Fruit fly (Drosophila melanogaster): ENCODE measurements around the gene Gug.

Gene Gug

dm6 chr3L:8411439-8411897 is 38.3 kb upstream of the Gug start, which contains the start of gene Exo70 (continued):
- TF ChIP-seq ewg (GFP tag; optimal IDR thresholded peaks at IDR 0.05) (no peak), al (GFP tag; IDR thresholded peaks at IDR 0.05) (no peak), Max (GFP tag; optimal IDR thresholded peaks at IDR 0.05) (peak; percentile 23), CG8359 (GFP tag; optimal IDR thresholded peaks at IDR 0.05; ENCODE audit: borderline replicate concordance) (no peak), CG15514 (GFP tag; optimal IDR thresholded peaks at IDR 0.05) (peak; percentile 43), tgo (GFP tag; IDR thresholded peaks at IDR 0.05) (no peak), lola (GFP tag; optimal IDR thresholded peaks at IDR 0.05) (no peak), row (GFP tag; IDR thresholded peaks at IDR 0.05) (peak; percentile 85), ci (GFP tag; IDR thresholded peaks at IDR 0.05) (no peak), ham (GFP tag; IDR thresholded peaks at IDR 0.05) (no peak), dmrt99B (tag; optimal IDR thresholded peaks at IDR 0.05) (no peak), nmo (GFP tag; optimal IDR thresholded peaks at IDR 0.05) (peak; percentile 65), cg (GFP tag; optimal IDR thresholded peaks at IDR 0.05) (no peak), CG10462 (GFP tag; optimal IDR thresholded peaks at IDR 0.05) (no peak), gfzf (GFP tag; optimal IDR thresholded peaks at IDR 0.05) (peak; percentile 76), hkb (optimal IDR thresholded peaks at IDR 0.05) (peak; percentile 24), hkb (GFP tag; IDR thresholded peaks at IDR 0.05) (no peak), CG9797 (GFP tag; optimal IDR thresholded peaks at IDR 0.05) (peak; percentile 63), CG7556 (GFP tag; optimal IDR thresholded peaks at IDR 0.05) (no peak), CG14014 (GFP tag; IDR thresholded peaks at IDR 0.05) (no peak), bcd (GFP tag; optimal IDR thresholded peaks at IDR 0.05) (no peak), Hsf (GFP tag; optimal IDR thresholded peaks at IDR 0.05) (peak; percentile 28), pzg (GFP tag; optimal IDR thresholded peaks at IDR 0.05) (peak; percentile 51), grau (tag; optimal IDR thresholded peaks at IDR 0.05) (no peak), Lhr (GFP tag; optimal IDR thresholded peaks at IDR 0.05) (peak; percentile 31), CG12104 (GFP tag; optimal IDR thresholded peaks at IDR 0.05) (no peak), C15 (GFP tag; IDR thresholded peaks at IDR 0.05) (no peak), jigr1 (GFP tag; IDR thresholded peaks at IDR 0.05) (no peak), mam (GFP tag; optimal IDR thresholded peaks at IDR 0.05) (peak; percentile 10), CG2712 (tag; optimal IDR thresholded peaks at IDR 0.05) (peak; percentile 13), Myb (GFP tag; optimal IDR thresholded peaks at IDR 0.05) (peak; percentile 94), CG13775 (GFP tag; optimal IDR thresholded peaks at IDR 0.05) (peak; percentile 10), prd (optimal IDR thresholded peaks at IDR 0.05) (no peak), prd (GFP tag; IDR thresholded peaks at IDR 0.05) (no peak), CG11504 (tag; optimal IDR thresholded peaks at IDR 0.05) (no peak), CG10209 (GFP tag; optimal IDR thresholded peaks at IDR 0.05) (no peak), CG14441 (GFP tag; IDR thresholded peaks at IDR 0.05) (no peak), gcm (GFP tag; optimal IDR thresholded peaks at IDR 0.05) (no peak), sd (tag; optimal IDR thresholded peaks at IDR 0.05) (peak; percentile 82), Fer1 (GFP tag; optimal IDR thresholded peaks at IDR 0.05) (no peak), az2 (GFP tag; optimal IDR thresholded peaks at IDR 0.05) (no peak), amos (GFP tag; IDR thresholded peaks at IDR 0.05; ENCODE audit: partially characterized antibody) (no peak), Mes4 (GFP tag; optimal IDR thresholded peaks at IDR 0.05) (no peak), wdn (GFP tag; IDR thresholded peaks at IDR 0.05) (no peak), Elba2 (GFP tag; optimal IDR thresholded peaks at IDR 0.05) (peak; percentile 71), CG11696 (GFP tag; IDR thresholded peaks at IDR 0.05) (no peak), E2f2 (GFP tag; IDR thresholded peaks at IDR 0.05) (peak; percentile 15; the same call in 1 of the 2 replicates), croc (GFP tag; conservative IDR thresholded peaks at IDR 0.05) (no peak), CG4617 (GFP tag; optimal IDR thresholded peaks at IDR 0.05; ENCODE audit: borderline replicate concordance) (peak; percentile 48), Lim3 (GFP tag; IDR thresholded peaks at IDR 0.05) (no peak), CG16813 (GFP tag; IDR thresholded peaks at IDR 0.05; ENCODE audit: partially characterized antibody) (no peak)

Measured in whole organism, embryonic.